Worm (Caenorhabditis elegans) whole organism, early embryonic: ENCODE data around the gene lap-2.

Experiments used
- aly-1 ChIP-seq: sonication (generic microtip); optimal IDR thresholded peaks from 2 replicates; lab custom pipeline; 2016; ENCODE audit warnings: missing genetic modification characterization, missing compliant biosample characterization
- ama-1 ChIP-seq: fragments of 150-350 bp; optimal IDR thresholded peaks from 2 replicates; lab custom pipeline; 2014
- ceh-36 ChIP-seq: sonication (generic microtip); optimal IDR thresholded peaks from 2 replicates; lab custom pipeline; 2016; ENCODE audit warnings: missing genetic modification characterization, inconsistent platforms, missing compliant biosample characterization
- ets-7 ChIP-seq: sonication (generic microtip); optimal IDR thresholded peaks from 2 replicates; lab custom pipeline; 2016; ENCODE audit warnings: missing genotype, missing genetic modification characterization, missing compliant biosample characterization
- hmg-4 ChIP-seq: fragments of 200-800 bp; sonication (Bioruptor generic); optimal IDR thresholded peaks from 2 replicates; lab custom pipeline; 2018; ENCODE audit warnings: mild to moderate bottlenecking, missing genetic modification characterization, missing compliant biosample characterization
- sea-1 ChIP-seq: fragments of 200-800 bp; sonication (Bioruptor generic); conservative IDR thresholded peaks from 2 replicates; pipeline ENCODE4 v1.3.6; 2022; ENCODE audit warnings: missing genetic modification characterization, missing compliant biosample characterization
- tbx-11 ChIP-seq: fragments of 200-800 bp; sonication (Bioruptor generic); IDR thresholded peaks from 2 replicates; pipeline ENCODE4 v1.3.6; 2022; ENCODE audit warnings: missing genetic modification characterization, missing compliant biosample characterization

ce11 chrV:13026631-13027299 is 16.7 kb upstream of the lap-2 start:
- TF ChIP-seq ama-1 (lab: Kevin White, UChicago) (no peak), tbx-11 (GFP tag; lab: Robert Waterston, UW) (no peak), hmg-4 (no peak), ceh-36 (tag; lab: Kevin White, UChicago) (no peak), ets-7 (tag; lab: Kevin White, UChicago) (no peak), sea-1 (GFP tag; lab: Robert Waterston, UW) (no peak), aly-1 (no peak)
